Fruit fly (Drosophila melanogaster) whole organism: Measurements from ENCODE around the gene dachs.

Experiments
- CG8478 ChIP-seq: fragments of >200 bp; optimal IDR thresholded peaks from 2 replicates; lab custom pipeline; 2018; ENCODE audit warnings: inconsistent platforms
- Dll ChIP-seq: fragments of >200 bp; optimal IDR thresholded peaks from 2 replicates; lab custom pipeline; 2017
- EcR ChIP-seq, 2 experiments: fragments of >200 bp; optimal IDR thresholded peaks; 2 replicates each; lab custom pipeline; 2017; ENCODE audit warnings: missing biosample characterization in 2 of 2, missing genetic modification characterization in 2 of 2, missing genetic modification reagents in 2 of 2
- psq ChIP-seq: fragments of >200 bp; optimal IDR thresholded peaks from 2 replicates; lab custom pipeline; 2017
- usp ChIP-seq: fragments of >200 bp; optimal IDR thresholded peaks from 2 replicates; lab custom pipeline; 2017; ENCODE audit warnings: missing biosample characterization, missing genetic modification characterization, mixed read lengths

- TF ChIP-seq EcR (GFP tag; optimal IDR thresholded peaks at IDR 0.05; lab: Kevin White, UChicago), result no peak
- no peak for TF ChIP-seq Dll (lab: Kevin White, UChicago)
- TF ChIP-seq psq (lab: Kevin White, UChicago), result no peak
- TF ChIP-seq usp (GFP tag; lab: Kevin White, UChicago), result no peak
- TF ChIP-seq CG8478 (lab: Kevin White, UChicago), result no peak
Measured at dm6 chr2L:8423047-8423446, 43.6 kb upstream of the dachs start.
